Fruit fly (Drosophila melanogaster): ENCODE data around the gene CG7059.
A peak's percentile ranks its signal among the peaks of the same experiment; 100 is the strongest.

CG7059 gene

dm6 chr3R:22358810-22359209 is 30.8 kb upstream of the CG7059 start (continued):
- TF ChIP-seq CG11247 (GFP tag; IDR thresholded peaks at IDR 0.05) = peak; percentile 77
- no peak for TF ChIP-seq CG6654 (GFP tag; optimal IDR thresholded peaks at IDR 0.05)
- peak; percentile 48; the same call in 1 of the 2 replicates for TF ChIP-seq slbo (GFP tag; IDR thresholded peaks at IDR 0.05)
- TF ChIP-seq vvl (GFP tag; IDR thresholded peaks at IDR 0.05) = peak; percentile 87
- TF ChIP-seq CG7372 (GFP tag; IDR thresholded peaks at IDR 0.05) = peak; percentile 36; the same call in 1 of the 2 replicates
- TF ChIP-seq CHES-1-like (GFP tag; optimal IDR thresholded peaks at IDR 0.05) = peak; percentile 17
- peak; percentile 20 for TF ChIP-seq HmgD (GFP tag; optimal IDR thresholded peaks at IDR 0.05)
- peak; percentile 39 for TF ChIP-seq Kr (GFP tag; optimal IDR thresholded peaks at IDR 0.05)
- TF ChIP-seq CG8765 (GFP tag; IDR thresholded peaks at IDR 0.05) = no peak
- peak in 1 of 2 experiments; percentile 52 for TF ChIP-seq Eip74EF (GFP tag; optimal IDR thresholded peaks at IDR 0.05)
- TF ChIP-seq shn (GFP tag; optimal IDR thresholded peaks at IDR 0.05) = peak; percentile 36
- peak; percentile 82 for TF ChIP-seq dysf (GFP tag; IDR thresholded peaks at IDR 0.05)
- no peak for TF ChIP-seq nerfin-2 (GFP tag; IDR thresholded peaks at IDR 0.05; ENCODE audit: partially characterized antibody)
- peak; percentile 38 for TF ChIP-seq Camta (GFP tag; optimal IDR thresholded peaks at IDR 0.05)
- no peak for TF ChIP-seq CG9797 (GFP tag; optimal IDR thresholded peaks at IDR 0.05)
- TF ChIP-seq Max (GFP tag; optimal IDR thresholded peaks at IDR 0.05) = peak; percentile 77
- TF ChIP-seq Gug (GFP tag; IDR thresholded peaks at IDR 0.05) = peak; percentile 33; the same call in 1 of the 4 replicates
- TF ChIP-seq CG34376 (GFP tag; optimal IDR thresholded peaks at IDR 0.05) = peak; percentile 1
- TF ChIP-seq CG9609 (GFP tag; optimal IDR thresholded peaks at IDR 0.05) = peak; percentile 23
- TF ChIP-seq CG5953 (GFP tag; IDR thresholded peaks at IDR 0.05) = peak; percentile 57; the same call in 1 of the 2 replicates
- no peak for TF ChIP-seq Dip3 (GFP tag; optimal IDR thresholded peaks at IDR 0.05)
- TF ChIP-seq Pdp1 (GFP tag; optimal IDR thresholded peaks at IDR 0.05) = peak in 1 of 2 experiments; percentile 57
- 0 out of 3 replicates have a peak, but pooled peaks have one; percentile 25 for TF ChIP-seq Dbx (GFP tag; IDR thresholded peaks at IDR 0.05)
- TF ChIP-seq bbx (GFP tag; IDR thresholded peaks at IDR 0.05; ENCODE audit: partially characterized antibody) = no peak
- peak; percentile 37 for TF ChIP-seq CG11398 (GFP tag; optimal IDR thresholded peaks at IDR 0.05)
- peak; percentile 51 for TF ChIP-seq CG33213 (GFP tag; optimal IDR thresholded peaks at IDR 0.05)
- TF ChIP-seq CG4707 (GFP tag; optimal IDR thresholded peaks at IDR 0.05) = peak; percentile 67
- TF ChIP-seq NK7.1 (GFP tag; optimal IDR thresholded peaks at IDR 0.05) = no peak
- peak; percentile 12 for TF ChIP-seq maf-S (GFP tag; optimal IDR thresholded peaks at IDR 0.05)
- TF ChIP-seq mirr (GFP tag; optimal IDR thresholded peaks at IDR 0.05) = no peak
- peak; percentile 69 for TF ChIP-seq Ada2b (GFP tag; IDR thresholded peaks at IDR 0.05)
- TF ChIP-seq tna (GFP tag; IDR thresholded peaks at IDR 0.05; ENCODE audit: partially characterized antibody) = no peak
- 0 out of 2 replicates have a peak, but pooled peaks have one; percentile 27 for TF ChIP-seq CG43689 (GFP tag; IDR thresholded peaks at IDR 0.05)
- TF ChIP-seq da (GFP tag; optimal IDR thresholded peaks at IDR 0.05) = no peak
- TF ChIP-seq Doc2 (GFP tag; IDR thresholded peaks at IDR 0.05) = 0 out of 2 replicates have a peak, but pooled peaks have one; percentile 12
- peak; percentile 13 for TF ChIP-seq CG31388 (GFP tag; optimal IDR thresholded peaks at IDR 0.05)
- TF ChIP-seq HLHmδ (GFP tag; optimal IDR thresholded peaks at IDR 0.05) = no peak
- TF ChIP-seq CG6175 (GFP tag; IDR thresholded peaks at IDR 0.05) = 0 out of 3 replicates have a peak, but pooled peaks have one; percentile 13
- no peak for TF ChIP-seq Nf-YC (tag; optimal IDR thresholded peaks at IDR 0.05)
- no peak; the same call in 1 of the 2 replicates for TF ChIP-seq Ravus (GFP tag; IDR thresholded peaks at IDR 0.05)
- peak; percentile 85 for TF ChIP-seq CG31441 (GFP tag; IDR thresholded peaks at IDR 0.05)
- TF ChIP-seq sens-2 (GFP tag; IDR thresholded peaks at IDR 0.05) = no peak
- TF ChIP-seq Poxn (GFP tag; IDR thresholded peaks at IDR 0.05) = no peak
- peak; percentile 35; the same call in 1 of the 2 replicates for TF ChIP-seq ssp (GFP tag; IDR thresholded peaks at IDR 0.05)
- peak; percentile 54 for TF ChIP-seq cwo (GFP tag; optimal IDR thresholded peaks at IDR 0.05)
- peak; percentile 59 for TF ChIP-seq Nf-YB (GFP tag; optimal IDR thresholded peaks at IDR 0.05)
- no peak for TF ChIP-seq tll (GFP tag; optimal IDR thresholded peaks at IDR 0.05)
- peak; percentile 79 for TF ChIP-seq HLH3B (GFP tag; IDR thresholded peaks at IDR 0.05)
- TF ChIP-seq lab (GFP tag; optimal IDR thresholded peaks at IDR 0.05) = peak; percentile 69
- TF ChIP-seq CG1792 (GFP tag; optimal IDR thresholded peaks at IDR 0.05) = peak; percentile 73
